Fruit fly (Drosophila melanogaster): ENCODE measurements around the gene CG34437.
A peak's percentile ranks its signal among the peaks of the same experiment; 100 is the strongest.

Gene CG34437

dm6 chr3R:28332137-28332671, 48.7 kb downstream of the CG34437 start (continued):
- TF ChIP-seq ash1 (GFP tag; optimal IDR thresholded peaks at IDR 0.05) (no peak), br (optimal IDR thresholded peaks at IDR 0.05) (no peak), twi (tag; optimal IDR thresholded peaks at IDR 0.05) (peak; percentile 65), CG1792 (GFP tag; optimal IDR thresholded peaks at IDR 0.05) (peak; percentile 22), CG11456 (GFP tag; IDR thresholded peaks at IDR 0.05) (0 out of 3 replicates have a peak, but pooled peaks have one; percentile 40), ftz-f1 (GFP tag; optimal IDR thresholded peaks at IDR 0.05) (no peak), hbn (GFP tag; IDR thresholded peaks at IDR 0.05; ENCODE audit: partially characterized antibody) (no peak), Dfd (GFP tag; optimal IDR thresholded peaks at IDR 0.05) (no peak), CG18764 (GFP tag; optimal IDR thresholded peaks at IDR 0.05) (peak; percentile 22), E2f2 (GFP tag; IDR thresholded peaks at IDR 0.05) (peak; percentile 51; the same call in 1 of the 2 replicates), ewg (GFP tag; optimal IDR thresholded peaks at IDR 0.05) (no peak), Ada2b (GFP tag; IDR thresholded peaks at IDR 0.05) (peak; percentile 50; the same call in 1 of the 2 replicates), CG11504 (tag; optimal IDR thresholded peaks at IDR 0.05) (peak; percentile 65), CG13123 (GFP tag; optimal IDR thresholded peaks at IDR 0.05) (no peak), CG9817 (tag; optimal IDR thresholded peaks at IDR 0.05) (peak; percentile 41), cato (GFP tag; optimal IDR thresholded peaks at IDR 0.05; ENCODE audit: borderline replicate concordance) (no peak), CG7928 (GFP tag; optimal IDR thresholded peaks at IDR 0.05) (peak; percentile 24), Hand (GFP tag; optimal IDR thresholded peaks at IDR 0.05) (peak; percentile 37), nerfin-2 (GFP tag; IDR thresholded peaks at IDR 0.05; ENCODE audit: partially characterized antibody) (no peak), CG15479 (GFP tag; optimal IDR thresholded peaks at IDR 0.05) (no peak), CG14860 (GFP tag; IDR thresholded peaks at IDR 0.05; ENCODE audit: partially characterized antibody) (no peak), CG32772 (GFP tag; IDR thresholded peaks at IDR 0.05) (0 out of 2 replicates have a peak, but pooled peaks have one; percentile 41), al (GFP tag; IDR thresholded peaks at IDR 0.05) (peak; percentile 49), Dll (GFP tag; IDR thresholded peaks at IDR 0.05; ENCODE audit: partially characterized antibody) (no peak), sens (GFP tag) (peak; percentile 89), CG6765 (GFP tag; optimal IDR thresholded peaks at IDR 0.05) (peak; percentile 60), gsb (GFP tag; IDR thresholded peaks at IDR 0.05) (peak; percentile 30; the same call in 1 of the 2 replicates), salm (tag; optimal IDR thresholded peaks at IDR 0.05) (no peak), CG1832 (GFP tag; optimal IDR thresholded peaks at IDR 0.05) (no peak), CG34224 (GFP tag; IDR thresholded peaks at IDR 0.05; ENCODE audit: partially characterized antibody) (no peak), cad (GFP tag; optimal IDR thresholded peaks at IDR 0.05) (no peak), stc (GFP tag; IDR thresholded peaks at IDR 0.05) (peak; percentile 67), unc-4 (GFP tag; IDR thresholded peaks at IDR 0.05; ENCODE audit: partially characterized antibody) (0 out of 2 replicates have a peak, but pooled peaks have one; percentile 19), Atf3 (GFP tag; optimal IDR thresholded peaks at IDR 0.05) (peak; percentile 31), sim (GFP tag; IDR thresholded peaks at IDR 0.05) (no peak), CG13287 (GFP tag; IDR thresholded peaks at IDR 0.05; ENCODE audit: partially characterized antibody) (no peak; the same call in 1 of the 2 replicates), Sry-δ (GFP tag; optimal IDR thresholded peaks at IDR 0.05) (no peak), Fer3 (tag; optimal IDR thresholded peaks at IDR 0.05) (peak; percentile 64), CG2875 (GFP tag; optimal IDR thresholded peaks at IDR 0.05) (no peak), Abd-B (GFP tag; optimal IDR thresholded peaks at IDR 0.05) (peak; percentile 54), Tbp (GFP tag; optimal IDR thresholded peaks at IDR 0.05) (no peak), amos (GFP tag; IDR thresholded peaks at IDR 0.05; ENCODE audit: partially characterized antibody) (no peak), Lim3 (GFP tag; IDR thresholded peaks at IDR 0.05) (no peak), vfl (GFP tag; optimal IDR thresholded peaks at IDR 0.05) (no peak), gcm (GFP tag; optimal IDR thresholded peaks at IDR 0.05) (no peak), Med (GFP tag) (peak; percentile 91), CG9437 (GFP tag; optimal IDR thresholded peaks at IDR 0.05) (peak; percentile 31), ERR (GFP tag; optimal IDR thresholded peaks at IDR 0.05) (no peak), Ets97D (GFP tag; optimal IDR thresholded peaks at IDR 0.05) (no peak), slp2 (GFP tag; optimal IDR thresholded peaks at IDR 0.05) (no peak)

All from whole organism, embryonic.